Fruit fly (Drosophila melanogaster): Measurements from ENCODE around the gene CG5921.

dm6 chrX:6050935-6051656, 468 bp downstream of the CG5921 start:
- TF ChIP-seq lola (GFP tag; optimal IDR thresholded peaks at IDR 0.05) (no peak), Rel (GFP tag; optimal IDR thresholded peaks at IDR 0.05) (no peak), Rel (tag; optimal IDR thresholded peaks at IDR 0.05) (no peak), sv (GFP tag; optimal IDR thresholded peaks at IDR 0.05) (no peak), N (GFP tag; optimal IDR thresholded peaks at IDR 0.05) (no peak), psq (GFP tag; optimal IDR thresholded peaks at IDR 0.05) (no peak), jim (GFP tag; optimal IDR thresholded peaks at IDR 0.05) (no peak), Vsx2 (GFP tag; optimal IDR thresholded peaks at IDR 0.05; ENCODE audit: partially characterized antibody) (no peak), HLH106 (tag; optimal IDR thresholded peaks at IDR 0.05) (no peak), h (GFP tag; optimal IDR thresholded peaks at IDR 0.05) (no peak), Hr78 (GFP tag; optimal IDR thresholded peaks at IDR 0.05) (no peak), usp (GFP tag; optimal IDR thresholded peaks at IDR 0.05) (no peak)

Data from whole organism, wandering third instar larva.